Fruit fly (Drosophila melanogaster) whole organism, embryonic: ENCODE data around the gene CG9674.
A peak's percentile ranks its signal among the peaks of the same experiment; 100 is the strongest.

Source experiments
- Aef1 ChIP-seq: fragments of 200-800 bp; sonication (Bioruptor generic); IDR thresholded peaks from 3 replicates; pipeline ENCODE4 v1.3.6; 2022; ENCODE audit warnings: missing biosample characterization, missing genetic modification characterization
- Bteb2 ChIP-seq: fragments of 200-800 bp; sonication (Bioruptor generic); optimal IDR thresholded peaks from 2 replicates; lab custom pipeline; 2016; ENCODE audit warnings: missing biosample characterization, missing genetic modification characterization
- C15 ChIP-seq: fragments of 200-800 bp; sonication (Bioruptor generic); IDR thresholded peaks from 3 replicates; pipeline ENCODE4 v1.3.6; 2022; ENCODE audit warnings: missing biosample characterization, missing genetic modification characterization
- CG11696 ChIP-seq: fragments of 200-800 bp; sonication (Bioruptor generic); IDR thresholded peaks from 2 replicates; pipeline ENCODE4 v1.3.6; 2022; ENCODE audit warnings: missing biosample characterization, missing genetic modification characterization
- CG14441 ChIP-seq: fragments of 200-800 bp; sonication (Bioruptor generic); IDR thresholded peaks from 2 replicates; pipeline ENCODE4 v1.3.6; 2022; ENCODE audit warnings: missing biosample characterization, missing genetic modification characterization
- CG15479 ChIP-seq: fragments of 200-800 bp; sonication (Bioruptor generic); optimal IDR thresholded peaks from 3 replicates; lab custom pipeline; 2019; ENCODE audit warnings: missing biosample characterization, mild to moderate bottlenecking, missing genetic modification characterization, moderate library complexity
- CG17328 ChIP-seq: fragments of 200-800 bp; sonication (Bioruptor generic); IDR thresholded peaks from 2 replicates; pipeline ENCODE4 v1.3.6; 2022; ENCODE audit warnings: missing biosample characterization, missing genetic modification characterization
- CG17802 ChIP-seq: fragments of 200-800 bp; sonication (Bioruptor generic); optimal IDR thresholded peaks from 2 replicates; lab custom pipeline; 2018; ENCODE audit warnings: missing biosample characterization, mild to moderate bottlenecking, missing genetic modification characterization, moderate library complexity
- CG17912 ChIP-seq: fragments of 200-800 bp; sonication (Bioruptor generic); optimal IDR thresholded peaks from 2 replicates; lab custom pipeline; 2018; ENCODE audit warnings: missing biosample characterization, mild to moderate bottlenecking, missing genetic modification characterization
- CG18619 ChIP-seq: fragments of 200-800 bp; sonication (Bioruptor generic); optimal IDR thresholded peaks from 3 replicates; lab custom pipeline; 2017; ENCODE audit warnings: missing biosample characterization, mild to moderate bottlenecking, missing genetic modification characterization
- CG2875 ChIP-seq: fragments of 200-800 bp; sonication (Bioruptor generic); optimal IDR thresholded peaks from 2 replicates; lab custom pipeline; 2017; ENCODE audit warnings: missing biosample characterization, mild to moderate bottlenecking, missing genetic modification characterization, missing genetic modification reagents
- CG3407 ChIP-seq: fragments of 200-800 bp; sonication (Bioruptor generic); optimal IDR thresholded peaks from 2 replicates; lab custom pipeline; 2018; ENCODE audit warnings: missing biosample characterization, mild to moderate bottlenecking, missing genetic modification characterization
- CG3726 ChIP-seq: fragments of 200-800 bp; sonication (Bioruptor generic); IDR thresholded peaks from 3 replicates; pipeline ENCODE4, ENCODE4 v1.3.6; 2022; ENCODE audit warnings: missing biosample characterization, missing genetic modification characterization
- CG42726 ChIP-seq: fragments of 200-800 bp; sonication (Bioruptor generic); IDR thresholded peaks from 2 replicates; pipeline ENCODE4 v1.3.6; 2022; ENCODE audit warnings: missing biosample characterization, missing genetic modification characterization; ENCODE audit not compliant: partially characterized antibody
- CG4282 ChIP-seq: fragments of 200-800 bp; sonication (Bioruptor generic); optimal IDR thresholded peaks from 2 replicates; lab custom pipeline; 2016; ENCODE audit warnings: missing biosample characterization, missing genetic modification characterization
- CG6175 ChIP-seq: fragments of 200-800 bp; sonication (Bioruptor generic); IDR thresholded peaks from 3 replicates; pipeline ENCODE4 v1.3.6; 2022; ENCODE audit warnings: missing biosample characterization, missing genetic modification characterization
- CG6272 ChIP-seq: fragments of 200-800 bp; sonication (Bioruptor generic); IDR thresholded peaks from 2 replicates; pipeline ENCODE4 v1.3.6; 2022; ENCODE audit warnings: missing biosample characterization, missing genetic modification characterization
- CG7357 ChIP-seq: fragments of 200-800 bp; sonication (Bioruptor generic); IDR thresholded peaks from 3 replicates; pipeline ENCODE4 v1.3.6; 2022; ENCODE audit warnings: missing biosample characterization, missing genetic modification characterization
- CG7987 ChIP-seq: fragments of 200-800 bp; sonication (Bioruptor generic); optimal IDR thresholded peaks from 2 replicates; lab custom pipeline; 2018; ENCODE audit warnings: missing biosample characterization, mild to moderate bottlenecking, missing genetic modification characterization, moderate library complexity
- CG8944 ChIP-seq: fragments of 200-800 bp; sonication (Bioruptor generic); optimal IDR thresholded peaks from 3 replicates; lab custom pipeline; 2016; ENCODE audit warnings: missing biosample characterization, missing genetic modification characterization
- Chrac-16 ChIP-seq: fragments of 200-800 bp; sonication (Bioruptor generic); optimal IDR thresholded peaks from 3 replicates; lab custom pipeline; 2016; ENCODE audit warnings: missing biosample characterization, missing genetic modification characterization
- CrebB ChIP-seq: fragments of 200-800 bp; sonication (Bioruptor generic); optimal IDR thresholded peaks from 3 replicates; lab custom pipeline; 2018; ENCODE audit warnings: missing biosample characterization, mild to moderate bottlenecking, missing genetic modification characterization
- D19A ChIP-seq: fragments of 200-800 bp; optimal IDR thresholded peaks from 3 replicates; lab custom pipeline; 2019; ENCODE audit warnings: missing biosample characterization, mild to moderate bottlenecking, missing genetic modification characterization, moderate library complexity
- Dip2 ChIP-seq: fragments of 200-800 bp; sonication (Bioruptor generic); IDR thresholded peaks from 2 replicates; pipeline ENCODE4 v1.3.6; 2022; ENCODE audit warnings: missing biosample characterization, missing genetic modification characterization
- Dip3 ChIP-seq: fragments of 200-800 bp; sonication (Bioruptor generic); optimal IDR thresholded peaks from 3 replicates; lab custom pipeline; 2016; ENCODE audit warnings: missing biosample characterization, missing genetic modification characterization
- Doc3 ChIP-seq: fragments of 200-800 bp; sonication (Bioruptor generic); IDR thresholded peaks from 3 replicates; pipeline ENCODE4 v1.3.6; 2022; ENCODE audit warnings: missing biosample characterization, missing genetic modification characterization; ENCODE audit not compliant: partially characterized antibody
- ERR ChIP-seq: fragments of 200-800 bp; sonication (Bioruptor generic); optimal IDR thresholded peaks from 2 replicates; lab custom pipeline; 2016; ENCODE audit warnings: missing biosample characterization, missing genetic modification characterization
- Hey ChIP-seq: fragments of 200-800 bp; sonication (Bioruptor generic); optimal IDR thresholded peaks from 3 replicates; lab custom pipeline; 2018; ENCODE audit warnings: missing biosample characterization, mild to moderate bottlenecking, missing genetic modification characterization
- Hr39 ChIP-seq: fragments of >200 bp; optimal IDR thresholded peaks from 2 replicates; lab custom pipeline; 2017
- Hr51 ChIP-seq, 2 experiments: fragments of 200-800 bp; sonication (Bioruptor generic); optimal IDR thresholded peaks; 2 replicates in 1 of 2; 3 replicates in 1 of 2; lab custom pipeline; 2016 to 2018; ENCODE audit warnings: missing biosample characterization in 2 of 2, missing genetic modification characterization in 2 of 2, mild to moderate bottlenecking in 1 of 2, moderate library complexity in 1 of 2
- Hr78 ChIP-seq, 2 experiments: fragments of 200-800 bp in 1 of 2; fragments of >200 bp in 1 of 2; sonication (Bioruptor generic) in 1 of 2; optimal IDR thresholded peaks; 2 replicates each; lab custom pipeline; 2017 to 2019; ENCODE audit warnings: missing biosample characterization in 2 of 2, missing genetic modification characterization in 2 of 2, mild to moderate bottlenecking in 1 of 2, moderate library complexity in 1 of 2
- Kr ChIP-seq: fragments of 200-800 bp; sonication (Bioruptor generic); optimal IDR thresholded peaks from 2 replicates; lab custom pipeline; 2017; ENCODE audit warnings: missing biosample characterization, mild to moderate bottlenecking, missing genetic modification characterization
- Mad ChIP-seq: fragments of 200-800 bp; sonication (Bioruptor generic); optimal IDR thresholded peaks from 2 replicates; lab custom pipeline; 2016; ENCODE audit warnings: missing biosample characterization, missing genetic modification characterization
- Myb ChIP-seq: fragments of 200-800 bp; sonication (Bioruptor generic); optimal IDR thresholded peaks from 2 replicates; lab custom pipeline; 2016; ENCODE audit warnings: missing biosample characterization, missing genetic modification characterization
- Nf-YA ChIP-seq: fragments of 200-800 bp; sonication (Bioruptor generic); IDR thresholded peaks from 2 replicates; pipeline ENCODE4 v1.3.6; 2022; ENCODE audit warnings: missing biosample characterization, missing genetic modification characterization
- YL-1 ChIP-seq: fragments of 200-800 bp; sonication (Bioruptor generic); optimal IDR thresholded peaks from 3 replicates; lab custom pipeline; 2017; ENCODE audit warnings: missing biosample characterization, mild to moderate bottlenecking, missing genetic modification characterization
- az2 ChIP-seq: fragments of 200-800 bp; sonication (Bioruptor generic); optimal IDR thresholded peaks from 3 replicates; lab custom pipeline; 2016; ENCODE audit warnings: missing biosample characterization, missing genetic modification characterization
- bab2 ChIP-seq: fragments of 200-800 bp; sonication (Bioruptor generic); optimal IDR thresholded peaks from 2 replicates; lab custom pipeline; 2016; ENCODE audit warnings: missing biosample characterization, missing genetic modification characterization
- btn ChIP-seq: fragments of 200-800 bp; sonication (Bioruptor generic); optimal IDR thresholded peaks from 2 replicates; lab custom pipeline; 2016; ENCODE audit warnings: missing biosample characterization, missing genetic modification characterization
- cato ChIP-seq: fragments of 200-800 bp; sonication (Bioruptor generic); optimal IDR thresholded peaks from 2 replicates; lab custom pipeline; 2016; ENCODE audit warnings: missing biosample characterization, missing genetic modification characterization, borderline replicate concordance
- cg ChIP-seq: fragments of 200-800 bp; sonication (Bioruptor generic); optimal IDR thresholded peaks from 3 replicates; lab custom pipeline; 2019; ENCODE audit warnings: missing biosample characterization, mild to moderate bottlenecking, missing genetic modification characterization, moderate library complexity
- h ChIP-seq: fragments of >200 bp; optimal IDR thresholded peaks from 2 replicates; lab custom pipeline; 2017
- ind ChIP-seq: fragments of 200-800 bp; sonication (Bioruptor generic); optimal IDR thresholded peaks from 3 replicates; lab custom pipeline; 2016; ENCODE audit warnings: missing biosample characterization, missing genetic modification characterization
- lov ChIP-seq, 2 experiments: fragments of 200-800 bp in 1 of 2; fragments of >200 bp in 1 of 2; sonication (Bioruptor generic) in 1 of 2; IDR thresholded peaks in 1 of 2; optimal IDR thresholded peaks in 1 of 2; 2 replicates in 1 of 2; 3 replicates in 1 of 2; pipeline versions ENCODE4 v1.3.6 to Lab custom; 2017 to 2022; ENCODE audit warnings: missing biosample characterization in 1 of 2, missing genetic modification characterization in 1 of 2
- maf-S ChIP-seq: fragments of 200-800 bp; sonication (Bioruptor generic); optimal IDR thresholded peaks from 2 replicates; lab custom pipeline; 2016; ENCODE audit warnings: missing biosample characterization, missing genetic modification characterization
- pb ChIP-seq: fragments of 200-800 bp; sonication (Bioruptor generic); optimal IDR thresholded peaks from 3 replicates; lab custom pipeline; 2016; ENCODE audit warnings: missing biosample characterization, missing genetic modification characterization
- sc ChIP-seq, 3 experiments: fragments of >200 bp in 2 of 3; fragments of 200-800 bp in 1 of 3; sonication (Bioruptor generic) in 1 of 3; optimal IDR thresholded peaks; 2 replicates in 2 of 3; 3 replicates in 1 of 3; lab custom pipeline; 2017; ENCODE audit warnings: mild to moderate bottlenecking in 1 of 3, missing biosample characterization in 1 of 3, missing genetic modification characterization in 1 of 3, missing genetic modification reagents in 1 of 3
- sr ChIP-seq: fragments of 200-800 bp; sonication (Bioruptor generic); IDR thresholded peaks from 3 replicates; pipeline ENCODE4 v1.3.6; 2022; ENCODE audit warnings: missing biosample characterization, missing genetic modification characterization
- tio ChIP-seq: fragments of 200-800 bp; sonication (Bioruptor generic); optimal IDR thresholded peaks from 2 replicates; lab custom pipeline; 2017; ENCODE audit warnings: missing biosample characterization, missing genetic modification characterization, inconsistent platforms
- toy ChIP-seq: fragments of 200-800 bp; sonication (Bioruptor generic); IDR thresholded peaks from 2 replicates; pipeline ENCODE4 v1.3.6; 2022; ENCODE audit warnings: missing biosample characterization, missing genetic modification characterization

CG9674 gene

dm6 chr3L:16844920-16845573 lies 37.5 kb upstream of the CG9674 start, which contains the start of the genes kud and Zcchc7 (continued):
- TF ChIP-seq D19A (tag; lab: Kevin White, UChicago) = no peak
- TF ChIP-seq CG4282 (GFP tag; lab: Kevin White, UChicago) = no peak
- no peak for TF ChIP-seq Nf-YA
- TF ChIP-seq CG11696 = no peak
- TF ChIP-seq CG18619 (GFP tag; lab: Kevin White, UChicago) = peak; percentile 49
- TF ChIP-seq az2 (GFP tag; lab: Kevin White, UChicago) = peak; percentile 60
- no peak for TF ChIP-seq sr
- TF ChIP-seq CrebB (tag; lab: Kevin White, UChicago) = no peak
- no peak for TF ChIP-seq h (lab: Kevin White, UChicago)
- TF ChIP-seq ind (GFP tag; lab: Kevin White, UChicago) = peak; percentile 48
- no peak for TF ChIP-seq CG17912 (GFP tag; lab: Kevin White, UChicago)
- TF ChIP-seq CG6175 (GFP tag; lab: Robert Waterston, UW) = no peak
- no peak for TF ChIP-seq Mad (GFP tag; lab: Kevin White, UChicago)
- TF ChIP-seq Aef1 (GFP tag; lab: Robert Waterston, UW) = 0 out of 3 replicates have a peak, but pooled peaks have one; percentile 26
- no peak for TF ChIP-seq Doc3 (GFP tag; lab: Robert Waterston, UW)
- TF ChIP-seq CG14441 (GFP tag; lab: Robert Waterston, UW) = peak; percentile 22; the same call in 1 of the 2 replicates
- TF ChIP-seq Bteb2 = peak; percentile 54
- TF ChIP-seq maf-S (GFP tag; lab: Kevin White, UChicago) = peak; percentile 36
- no peak for TF ChIP-seq Hr39
- peak; percentile 60 for TF ChIP-seq Chrac-16 (GFP tag; lab: Kevin White, UChicago)
- no peak for TF ChIP-seq cg (GFP tag; lab: Kevin White, UChicago)
- no peak for TF ChIP-seq lov (optimal IDR thresholded peaks at IDR 0.05; lab: Kevin White, UChicago)
- TF ChIP-seq lov (GFP tag; IDR thresholded peaks at IDR 0.05; lab: Robert Waterston, UW) = no peak
- TF ChIP-seq CG7987 (GFP tag; lab: Kevin White, UChicago) = no peak
- TF ChIP-seq Hr78 (GFP tag; optimal IDR thresholded peaks at IDR 0.05; lab: Kevin White, UChicago) = no peak
- TF ChIP-seq btn (GFP tag; lab: Kevin White, UChicago) = no peak
- no peak for TF ChIP-seq toy (GFP tag; lab: Robert Waterston, UW)
- no peak for TF ChIP-seq Kr (GFP tag; lab: Kevin White, UChicago)
- no peak for TF ChIP-seq CG15479 (GFP tag; lab: Kevin White, UChicago)
- no peak for TF ChIP-seq CG7357 (GFP tag; lab: Robert Waterston, UW)
- TF ChIP-seq Dip2 = no peak
- no peak for TF ChIP-seq Dip3
- 0 out of 2 replicates have a peak, but pooled peaks have one; percentile 10 for TF ChIP-seq CG17328 (GFP tag; lab: Robert Waterston, UW)
- TF ChIP-seq CG6272 (GFP tag; lab: Robert Waterston, UW) = peak; percentile 20; the same call in 1 of the 2 replicates
- TF ChIP-seq Hey (tag; lab: Kevin White, UChicago) = no peak
- TF ChIP-seq CG17802 (tag; lab: Kevin White, UChicago) = peak; percentile 84
- TF ChIP-seq sc (optimal IDR thresholded peaks at IDR 0.05; lab: Kevin White, UChicago) = no peak
- TF ChIP-seq sc (GFP tag; optimal IDR thresholded peaks at IDR 0.05; lab: Kevin White, UChicago) = no peak
- TF ChIP-seq C15 (GFP tag; lab: Robert Waterston, UW) = no peak
- TF ChIP-seq CG3407 (GFP tag; lab: Kevin White, UChicago) = no peak
- no peak for TF ChIP-seq pb (GFP tag; lab: Kevin White, UChicago)
- peak; percentile 25 for TF ChIP-seq bab2 (GFP tag; lab: Kevin White, UChicago)
- TF ChIP-seq CG2875 (GFP tag; lab: Kevin White, UChicago) = no peak
- TF ChIP-seq tio = no peak
- no peak for TF ChIP-seq CG42726 (GFP tag; lab: Robert Waterston, UW)
- peak; percentile 32 for TF ChIP-seq ERR (GFP tag; lab: Kevin White, UChicago)
- no peak for TF ChIP-seq CG8944
- TF ChIP-seq Myb (GFP tag; lab: Kevin White, UChicago) = peak; percentile 21
- TF ChIP-seq Hr51 (GFP tag; optimal IDR thresholded peaks at IDR 0.05; lab: Kevin White, UChicago) = peak in 1 of 2 experiments; percentile 59
- TF ChIP-seq cato (GFP tag; lab: Kevin White, UChicago) = peak; percentile 30
- TF ChIP-seq CG3726 (GFP tag; lab: Robert Waterston, UW) = no peak
- peak; percentile 41 for TF ChIP-seq YL-1
